Worm (Caenorhabditis elegans): ENCODE data around the gene Y105C5A.1269.

- TF ChIP-seq ztf-4 (tag; optimal IDR thresholded peaks at IDR 0.05) (no peak), nhr-90 (tag; optimal IDR thresholded peaks at IDR 0.05; ENCODE audit: poor library complexity) (no peak), fkh-10 (GFP tag; optimal IDR thresholded peaks at IDR 0.05) (no peak), nhr-71 (tag; optimal IDR thresholded peaks at IDR 0.05) (no peak)
Observed at ce11 chrIV:15883922-15884321, 36.7 kb downstream of the Y105C5A.1269 start, which contains the start of gene Y105C5B.3.

Data from whole organism, L1 larva.